Fruit fly (Drosophila melanogaster) S2 (cell line): ENCODE measurements around the gene eIF3h.

Source experiments
- CG8478 ChIP-seq: fragments of >200 bp; optimal IDR thresholded peaks from 2 replicates; lab custom pipeline; 2018
- CTCF ChIP-seq, 2 experiments: fragments of >200 bp; optimal IDR thresholded peaks; 2 replicates each; lab custom pipeline; 2018

DNA sequence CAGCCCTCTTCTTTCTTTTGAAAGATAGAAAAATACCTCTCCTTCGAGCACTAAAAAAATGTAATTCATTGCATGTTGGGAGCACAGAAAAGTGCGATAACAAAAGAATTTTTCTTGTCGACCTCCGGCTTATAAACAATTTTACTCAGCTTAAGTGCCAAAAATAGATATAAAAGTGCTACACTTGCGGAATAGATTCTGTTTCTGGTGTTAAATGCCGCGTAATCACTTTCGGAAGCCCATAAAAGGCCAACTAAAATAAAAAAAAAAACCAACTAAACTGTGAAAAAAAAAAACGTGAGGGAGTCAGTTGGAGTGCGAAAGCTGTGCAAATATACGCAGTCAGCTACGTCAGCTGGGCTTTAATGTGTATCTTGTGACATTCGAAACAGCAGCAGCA, 36.7 kb upstream of the eIF3h start:
- no peak for TF ChIP-seq CG8478 (lab: Kevin White, UChicago)
- no peak for TF ChIP-seq CTCF (optimal IDR thresholded peaks at IDR 0.05; lab: Kevin White, UChicago)
